Worm (Caenorhabditis elegans) whole organism, L2 larva: ENCODE measurements around the gene C07E3.9.

Source experiments
- F13H6.1 ChIP-seq: sonication (generic microtip); optimal IDR thresholded peaks from 2 replicates; lab custom pipeline; 2016; ENCODE audit warnings: missing genetic modification characterization, missing compliant biosample characterization
- R02D3.7 ChIP-seq: fragments of 150-350 bp; optimal IDR thresholded peaks from 2 replicates; lab custom pipeline; 2014; ENCODE audit warnings: missing biosample characterization, missing genetic modification characterization
- Y55F3AM.14 ChIP-seq: fragments of 200-800 bp; sonication (Bioruptor generic); optimal IDR thresholded peaks from 2 replicates; lab custom pipeline; 2018; ENCODE audit warnings: mild to moderate bottlenecking, missing genetic modification characterization, missing compliant biosample characterization
- ZK546.5 ChIP-seq: sonication (generic microtip); optimal IDR thresholded peaks from 2 replicates; lab custom pipeline; 2017; ENCODE audit warnings: missing biosample characterization, missing genetic modification characterization
- aly-2 ChIP-seq: fragments of 150-350 bp; optimal IDR thresholded peaks from 2 replicates; lab custom pipeline; 2014; ENCODE audit warnings: missing biosample characterization, missing genetic modification characterization
- ama-1 ChIP-seq: fragments of 150-350 bp; optimal IDR thresholded peaks from 2 replicates; lab custom pipeline; 2018; ENCODE audit warnings: inconsistent platforms
- blmp-1 ChIP-seq: sonication (generic microtip); optimal IDR thresholded peaks from 2 replicates; lab custom pipeline; 2017; ENCODE audit warnings: missing genetic modification characterization, mild to moderate bottlenecking, missing compliant biosample characterization, antibody characterized with exemption, moderate library complexity; ENCODE audit not compliant: insufficient read depth
- ceh-16 ChIP-seq: fragments of 150-350 bp; optimal IDR thresholded peaks from 2 replicates; lab custom pipeline; 2014; ENCODE audit warnings: missing biosample characterization, missing genetic modification characterization
- ceh-82 ChIP-seq: fragments of 150-350 bp; optimal IDR thresholded peaks from 2 replicates; lab custom pipeline; 2014; ENCODE audit warnings: missing biosample characterization, missing genetic modification characterization
- dmd-4 ChIP-seq: sonication (generic microtip); optimal IDR thresholded peaks from 2 replicates; lab custom pipeline; 2017; ENCODE audit warnings: missing biosample characterization, missing genetic modification characterization
- egl-27 ChIP-seq: sonication (generic microtip); optimal IDR thresholded peaks from 3 replicates; lab custom pipeline; 2017; ENCODE audit warnings: missing biosample characterization, missing genetic modification reagents, missing genetic modification characterization
- elt-1 ChIP-seq: fragments of 150-350 bp; optimal IDR thresholded peaks from 2 replicates; lab custom pipeline; 2014; ENCODE audit warnings: missing biosample characterization, missing genetic modification characterization
- elt-3 ChIP-seq: sonication (generic microtip); optimal IDR thresholded peaks from 2 replicates; lab custom pipeline; 2017; ENCODE audit warnings: missing biosample characterization, missing genetic modification characterization
- fos-1 ChIP-seq: fragments of 150-350 bp; optimal IDR thresholded peaks from 2 replicates; lab custom pipeline; 2014; ENCODE audit warnings: missing biosample characterization, missing genetic modification characterization
- gmeb-1 ChIP-seq: fragments of 150-350 bp; optimal IDR thresholded peaks from 2 replicates; lab custom pipeline; 2014; ENCODE audit warnings: missing biosample characterization, missing genetic modification characterization
- lin-11 ChIP-seq: fragments of 150-350 bp; sonication (generic microtip); optimal IDR thresholded peaks from 2 replicates; lab custom pipeline; 2014; ENCODE audit warnings: missing biosample characterization, missing genetic modification characterization, inconsistent platforms, mixed read lengths
- lin-39 ChIP-seq: fragments of 150-350 bp; optimal IDR thresholded peaks from 2 replicates; lab custom pipeline; 2014; ENCODE audit warnings: missing biosample characterization, missing genetic modification reagents, missing genetic modification characterization
- mab-5 ChIP-seq: fragments of 150-350 bp; optimal IDR thresholded peaks from 2 replicates; lab custom pipeline; 2014; ENCODE audit warnings: missing biosample characterization, missing genetic modification characterization
- mbf-1 ChIP-seq: sonication (generic microtip); optimal IDR thresholded peaks from 2 replicates; lab custom pipeline; 2017; ENCODE audit warnings: missing biosample characterization, missing genetic modification characterization
- nhr-10 ChIP-seq: sonication (generic microtip); optimal IDR thresholded peaks from 2 replicates; lab custom pipeline; 2017; ENCODE audit warnings: missing biosample characterization, missing genetic modification characterization
- nhr-11 ChIP-seq: fragments of 150-350 bp; optimal IDR thresholded peaks from 2 replicates; lab custom pipeline; 2014; ENCODE audit warnings: missing biosample characterization, missing genetic modification characterization
- nhr-12 ChIP-seq: fragments of 150-350 bp; optimal IDR thresholded peaks from 2 replicates; lab custom pipeline; 2014; ENCODE audit warnings: missing biosample characterization, missing genetic modification characterization
- nhr-129 ChIP-seq: fragments of 150-350 bp; optimal IDR thresholded peaks from 2 replicates; lab custom pipeline; 2014; ENCODE audit warnings: missing biosample characterization, missing genetic modification characterization
- nhr-21 ChIP-seq: fragments of 150-350 bp; optimal IDR thresholded peaks from 2 replicates; lab custom pipeline; 2014; ENCODE audit warnings: missing biosample characterization, missing genetic modification characterization
- nhr-23 ChIP-seq: fragments of 150-350 bp; optimal IDR thresholded peaks from 2 replicates; lab custom pipeline; 2014; ENCODE audit warnings: missing biosample characterization, missing genetic modification reagents, missing genetic modification characterization
- nhr-237 ChIP-seq: fragments of 150-350 bp; optimal IDR thresholded peaks from 2 replicates; lab custom pipeline; 2014; ENCODE audit warnings: missing biosample characterization, missing genetic modification characterization
- nhr-25 ChIP-seq: fragments of 150-350 bp; sonication (generic microtip); optimal IDR thresholded peaks from 3 replicates; lab custom pipeline; 2014; ENCODE audit warnings: missing biosample characterization, missing genetic modification characterization
- nhr-77 ChIP-seq: fragments of 150-350 bp; optimal IDR thresholded peaks from 2 replicates; lab custom pipeline; 2014; ENCODE audit warnings: missing biosample characterization, missing genetic modification characterization
- peb-1 ChIP-seq: fragments of 150-350 bp; optimal IDR thresholded peaks from 2 replicates; lab custom pipeline; 2014; ENCODE audit warnings: missing biosample characterization, missing genetic modification characterization
- sem-4 ChIP-seq: fragments of 150-350 bp; optimal IDR thresholded peaks from 2 replicates; lab custom pipeline; 2014; ENCODE audit warnings: missing biosample characterization, missing genetic modification reagents, missing genetic modification characterization
- skn-1 ChIP-seq: sonication (generic microtip); optimal IDR thresholded peaks from 2 replicates; lab custom pipeline; 2017; ENCODE audit warnings: missing biosample characterization, missing genetic modification characterization
- sma-3 ChIP-seq: sonication (generic microtip); optimal IDR thresholded peaks from 2 replicates; lab custom pipeline; 2016; ENCODE audit warnings: missing genetic modification reagents, missing genetic modification characterization, missing compliant biosample characterization
- unc-55 ChIP-seq: fragments of 150-350 bp; sonication (generic microtip); optimal IDR thresholded peaks from 3 replicates; lab custom pipeline; 2014; ENCODE audit warnings: missing biosample characterization, missing genetic modification reagents, missing genetic modification characterization
- zag-1 ChIP-seq: fragments of 150-350 bp; optimal IDR thresholded peaks from 2 replicates; lab custom pipeline; 2014; ENCODE audit warnings: missing biosample characterization, missing genetic modification characterization
- ztf-1 ChIP-seq: fragments of 200-800 bp; sonication (Bioruptor generic); conservative IDR thresholded peaks from 2 replicates; pipeline ENCODE4 v1.3.6; 2022; ENCODE audit warnings: missing genetic modification characterization, missing compliant biosample characterization
- ztf-11 ChIP-seq: sonication (generic microtip); optimal IDR thresholded peaks from 2 replicates; lab custom pipeline; 2017; ENCODE audit warnings: missing biosample characterization, missing genetic modification characterization
- ztf-4 ChIP-seq: fragments of 150-350 bp; optimal IDR thresholded peaks from 2 replicates; lab custom pipeline; 2014; ENCODE audit warnings: missing biosample characterization, missing genetic modification characterization

C07E3.9 gene

DNA sequence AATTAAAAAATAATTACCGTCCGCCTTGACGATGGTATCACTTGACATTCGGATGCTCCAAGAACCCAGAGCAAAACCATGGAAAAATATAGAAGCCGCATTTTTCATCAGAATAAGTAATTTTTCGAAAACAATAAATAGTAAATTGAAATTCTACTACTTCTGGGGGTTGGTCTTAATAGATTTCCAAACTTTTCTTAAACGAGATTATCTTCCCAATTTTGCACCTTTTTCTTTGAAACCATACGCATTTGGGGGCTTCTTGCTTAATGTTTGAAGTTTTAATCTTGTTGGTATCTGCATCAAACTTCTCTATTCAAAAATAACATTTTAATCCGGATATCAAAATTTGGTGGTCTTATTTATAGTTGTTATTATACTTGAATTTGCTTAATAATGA, 34.4 kb upstream of the C07E3.9 start, which contains the start of gene gcy-5:
TSS of gene gcy-5 (minus strand) at position 101 of the 400 bp plus-strand sequence.
- no peak for TF ChIP-seq sma-3
- no peak for TF ChIP-seq nhr-21 (tag; lab: Kevin White, UChicago)
- TF ChIP-seq ztf-11 (tag; lab: Kevin White, UChicago) = no peak
- TF ChIP-seq ztf-4 (tag; lab: Kevin White, UChicago) = no peak

DNA sequence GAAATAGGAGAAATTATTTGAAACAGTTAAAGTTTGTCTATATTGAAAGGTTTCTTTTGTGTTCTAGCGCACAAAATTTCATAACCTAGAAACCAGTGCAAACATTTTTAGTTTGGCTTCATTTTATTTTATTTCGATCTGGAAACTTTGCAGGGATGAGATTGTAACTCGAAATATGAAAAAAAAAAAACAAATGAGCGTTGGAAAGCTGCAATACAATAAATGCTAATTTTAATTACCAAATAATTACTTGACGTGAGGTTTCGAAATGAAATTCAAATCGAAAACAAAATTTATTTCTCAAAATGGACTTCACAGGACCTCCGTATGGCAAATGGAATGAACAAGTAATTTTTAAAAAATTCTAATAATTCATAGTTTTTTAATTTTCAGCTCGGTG, 33.5 kb upstream of the C07E3.9 start, which contains the start of gene M02G9.4:
TSS of gene M02G9.4 (plus strand) at position 301 of the 400 bp plus-strand sequence.
- no peak for TF ChIP-seq nhr-237
- no peak for TF ChIP-seq aly-2 (tag; lab: Kevin White, UChicago)
- TF ChIP-seq nhr-10 (tag; lab: Kevin White, UChicago) = no peak
- no peak for TF ChIP-seq blmp-1
- TF ChIP-seq zag-1 (tag; lab: Kevin White, UChicago) = no peak
- TF ChIP-seq ceh-82 (tag; lab: Kevin White, UChicago) = no peak
- TF ChIP-seq, all 48 proteins: peak for 0

DNA sequence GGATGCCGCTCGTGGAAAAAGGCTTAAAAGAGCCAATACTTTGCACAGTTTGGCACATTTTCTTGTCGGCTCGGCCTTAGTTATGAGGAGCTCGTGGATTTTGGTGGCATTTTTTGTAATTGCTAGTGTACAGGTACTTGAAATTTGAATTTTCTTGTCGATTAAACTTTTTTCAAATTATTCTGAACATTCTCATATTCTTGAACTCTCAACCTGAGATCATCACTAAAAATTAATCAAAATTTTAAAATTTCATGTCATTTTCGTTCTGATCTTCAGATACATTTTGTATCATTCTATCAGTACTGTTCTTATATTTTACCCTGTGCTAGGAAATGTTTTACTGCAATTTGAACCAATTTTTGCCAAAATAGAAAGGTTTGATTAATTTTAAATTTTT, 29.1 kb upstream of the C07E3.9 start, which contains the start of gene idpp-4:
TSS of gene idpp-4 (plus strand) at position 51 of the 400 bp plus-strand sequence.
- TF ChIP-seq nhr-11 (tag; lab: Kevin White, UChicago) = no peak
- no peak for TF ChIP-seq fos-1 (tag; lab: Kevin White, UChicago)
- no peak for TF ChIP-seq ceh-82 (tag; lab: Kevin White, UChicago)
- no peak for TF ChIP-seq elt-3 (tag; lab: Kevin White, UChicago)
- TF ChIP-seq nhr-23 (tag; lab: Kevin White, UChicago) = no peak
- no peak for TF ChIP-seq lin-11 (tag; lab: Kevin White, UChicago)
- no peak for TF ChIP-seq egl-27 (tag; lab: Kevin White, UChicago)
- no peak for TF ChIP-seq ztf-1
- TF ChIP-seq ceh-16 (tag; lab: Kevin White, UChicago) = no peak
- no peak for TF ChIP-seq F13H6.1
- TF ChIP-seq gmeb-1 (tag; lab: Kevin White, UChicago) = no peak

DNA sequence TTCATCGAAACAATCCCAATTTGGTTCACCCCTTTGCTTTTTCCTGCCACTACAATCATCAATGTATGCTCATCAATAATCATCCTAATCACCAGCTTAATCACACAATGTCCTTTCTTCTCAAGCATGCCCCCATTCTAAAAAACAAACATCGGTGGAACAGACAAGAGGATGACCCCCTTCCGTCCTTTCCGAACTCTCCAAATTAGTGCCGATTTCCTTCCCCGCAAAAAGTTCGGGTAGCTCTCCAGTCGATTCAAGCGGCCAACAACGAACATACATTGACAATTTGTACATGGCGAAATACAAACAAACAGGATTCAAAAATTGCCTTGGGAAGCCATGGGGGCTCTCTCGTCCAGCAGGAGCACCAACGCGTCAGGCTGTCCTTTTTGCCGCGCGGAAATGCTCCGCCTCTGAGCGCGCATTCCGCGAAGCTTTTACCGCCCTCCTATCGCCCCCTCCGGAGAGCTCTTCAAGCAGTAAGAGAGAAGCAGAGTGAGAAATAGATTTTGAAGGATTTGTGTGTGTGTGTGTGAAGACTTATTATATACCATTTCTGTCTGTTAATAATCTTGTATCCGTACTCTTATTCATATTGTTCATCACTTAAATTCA, 24.8 kb upstream of the C07E3.9 start, which contains the start of gene appg-1:
TSS of gene appg-1 (plus strand) at position 427 of the 618 bp plus-strand sequence.
- TF ChIP-seq ZK546.5 (tag; lab: Kevin White, UChicago) (no peak), blmp-1 (no peak), nhr-129 (tag; lab: Kevin White, UChicago) (no peak), nhr-21 (tag; lab: Kevin White, UChicago) (no peak), mab-5 (tag; lab: Kevin White, UChicago) (no peak), peb-1 (tag; lab: Kevin White, UChicago) (no peak), skn-1 (tag; lab: Kevin White, UChicago) (no peak), elt-3 (tag; lab: Kevin White, UChicago) (no peak), nhr-77 (tag; lab: Kevin White, UChicago) (no peak), lin-39 (tag; lab: Kevin White, UChicago) (no peak), sem-4 (tag; lab: Kevin White, UChicago) (no peak), ceh-16 (tag; lab: Kevin White, UChicago) (no peak), dmd-4 (tag; lab: Kevin White, UChicago) (no peak), elt-1 (tag; lab: Kevin White, UChicago) (no peak), nhr-12 (no peak), F13H6.1 (no peak)

DNA sequence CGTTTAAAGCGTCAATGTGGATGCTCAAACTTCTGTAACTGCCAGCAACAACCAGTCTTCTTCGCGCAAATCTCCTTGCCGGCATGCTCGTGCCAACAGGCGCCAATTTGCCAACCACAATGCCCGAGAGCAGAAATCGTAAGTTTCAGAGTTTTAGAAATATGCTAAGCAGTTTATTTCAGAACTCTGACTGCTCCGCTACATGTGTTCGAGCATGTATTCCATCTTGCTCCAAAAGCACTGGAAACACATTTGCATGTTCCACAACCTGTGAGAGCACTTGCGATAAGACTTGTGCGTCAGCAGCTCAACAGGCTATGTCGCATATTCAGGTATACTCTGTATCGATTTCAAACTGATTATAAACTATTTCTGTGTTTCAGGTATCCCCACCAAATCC, 20.8 kb upstream of the C07E3.9 start:
- TF ChIP-seq Y55F3AM.14 (GFP tag; lab: Kevin White, UChicago) (no peak), gmeb-1 (tag; lab: Kevin White, UChicago) (no peak), aly-2 (tag; lab: Kevin White, UChicago) (no peak), nhr-77 (tag; lab: Kevin White, UChicago) (no peak), skn-1 (tag; lab: Kevin White, UChicago) (no peak), mbf-1 (tag; lab: Kevin White, UChicago) (no peak), blmp-1 (no peak), nhr-25 (no peak), nhr-129 (tag; lab: Kevin White, UChicago) (no peak), peb-1 (tag; lab: Kevin White, UChicago) (no peak), unc-55 (no peak), ceh-82 (tag; lab: Kevin White, UChicago) (no peak), ama-1 (lab: Kevin White, UChicago) (no peak), sma-3 (no peak), ztf-4 (tag; lab: Kevin White, UChicago) (no peak), R02D3.7 (tag; lab: Kevin White, UChicago) (no peak), elt-1 (tag; lab: Kevin White, UChicago) (no peak)
